Fruit fly (Drosophila melanogaster): ENCODE data around the gene Ced-12.

The Ced-12 gene

DNA sequence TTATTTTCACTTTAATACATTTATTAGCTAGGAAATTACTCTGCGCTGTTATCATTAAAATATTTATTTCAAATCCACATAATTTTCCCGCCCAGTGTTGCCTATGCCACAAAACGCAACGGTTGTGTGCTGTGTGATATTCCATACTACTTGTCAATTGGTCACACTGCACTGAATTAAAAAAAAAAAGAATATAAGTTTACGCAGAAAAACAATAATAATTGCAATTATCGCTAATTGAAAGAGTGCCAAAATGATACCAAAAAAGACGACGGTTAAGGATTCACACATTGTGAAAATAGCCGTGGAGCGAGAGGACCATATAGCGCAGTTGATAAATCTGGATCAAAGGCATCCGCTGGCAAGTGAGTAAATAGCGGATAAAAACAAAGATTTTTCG lies at the start of gene Ced-12:
Gene Ced-12 (plus strand): TSS at position 141 of the 400 bp plus-strand sequence.
- TF ChIP-seq Crg-1 (GFP tag; optimal IDR thresholded peaks at IDR 0.05) (no peak), bab1 (GFP tag; optimal IDR thresholded peaks at IDR 0.05) (peak; percentile 26), ovo (GFP tag; optimal IDR thresholded peaks at IDR 0.05) (no peak), toe (GFP tag; optimal IDR thresholded peaks at IDR 0.05) (no peak), cnc (optimal IDR thresholded peaks at IDR 0.05) (no peak), CG7045 (GFP tag; optimal IDR thresholded peaks at IDR 0.05) (no peak), Mnt (GFP tag; optimal IDR thresholded peaks at IDR 0.05) (no peak), cic (GFP tag; optimal IDR thresholded peaks at IDR 0.05) (no peak), CG12768 (GFP tag; optimal IDR thresholded peaks at IDR 0.05) (no peak), CG14711 (tag; optimal IDR thresholded peaks at IDR 0.05) (peak; percentile 10), CG11617 (GFP tag; optimal IDR thresholded peaks at IDR 0.05) (peak; percentile 26), Hr96 (GFP tag; optimal IDR thresholded peaks at IDR 0.05) (no peak), CG5204 (GFP tag; optimal IDR thresholded peaks at IDR 0.05) (no peak), Clk (GFP tag; optimal IDR thresholded peaks at IDR 0.05) (no peak), CG7101 (tag; optimal IDR thresholded peaks at IDR 0.05) (no peak), kay (GFP tag; ENCODE audit: borderline replicate concordance) (no peak), pad (GFP tag; optimal IDR thresholded peaks at IDR 0.05) (no peak), CG33017 (tag; optimal IDR thresholded peaks at IDR 0.05) (no peak), tj (GFP tag; optimal IDR thresholded peaks at IDR 0.05) (no peak), CG1620 (GFP tag; optimal IDR thresholded peaks at IDR 0.05) (no peak)

dm6 chr2L:12048723-12049122 lies 48.9 kb upstream of the Ced-12 start, which contains the start of gene Plzf:
Gene Plzf (minus strand): TSS chr2L:12048918.
- TF ChIP-seq cic (GFP tag; optimal IDR thresholded peaks at IDR 0.05) (no peak), pad (GFP tag; optimal IDR thresholded peaks at IDR 0.05) (no peak), CG11617 (GFP tag; optimal IDR thresholded peaks at IDR 0.05) (no peak), CG12768 (GFP tag; optimal IDR thresholded peaks at IDR 0.05) (no peak), Hr96 (GFP tag; optimal IDR thresholded peaks at IDR 0.05) (no peak), tj (GFP tag; optimal IDR thresholded peaks at IDR 0.05) (no peak), toe (GFP tag; optimal IDR thresholded peaks at IDR 0.05) (no peak), Mnt (GFP tag; optimal IDR thresholded peaks at IDR 0.05) (no peak), bab1 (GFP tag; optimal IDR thresholded peaks at IDR 0.05) (no peak), CG5204 (GFP tag; optimal IDR thresholded peaks at IDR 0.05) (no peak), kay (GFP tag; ENCODE audit: borderline replicate concordance) (no peak), CG14711 (tag; optimal IDR thresholded peaks at IDR 0.05) (no peak), CG7045 (GFP tag; optimal IDR thresholded peaks at IDR 0.05) (no peak), CG33017 (tag; optimal IDR thresholded peaks at IDR 0.05) (no peak), cnc (optimal IDR thresholded peaks at IDR 0.05) (no peak), ovo (GFP tag; optimal IDR thresholded peaks at IDR 0.05) (no peak), Crg-1 (GFP tag; optimal IDR thresholded peaks at IDR 0.05) (no peak), CG1620 (GFP tag; optimal IDR thresholded peaks at IDR 0.05) (no peak), CG7101 (tag; optimal IDR thresholded peaks at IDR 0.05) (no peak)

dm6 chr2L:12049133-12049532 lies 48.5 kb upstream of the Ced-12 start, which contains the start of gene PLCXD:
Gene PLCXD (plus strand): TSS chr2L:12049418.
- TF ChIP-seq tj (GFP tag; optimal IDR thresholded peaks at IDR 0.05) (no peak), Crg-1 (GFP tag; optimal IDR thresholded peaks at IDR 0.05) (no peak), CG7045 (GFP tag; optimal IDR thresholded peaks at IDR 0.05) (no peak), cnc (optimal IDR thresholded peaks at IDR 0.05) (no peak), kay (GFP tag; ENCODE audit: borderline replicate concordance) (no peak), CG14711 (tag; optimal IDR thresholded peaks at IDR 0.05) (no peak), CG7101 (tag; optimal IDR thresholded peaks at IDR 0.05) (no peak), CG1620 (GFP tag; optimal IDR thresholded peaks at IDR 0.05) (no peak), CG33017 (tag; optimal IDR thresholded peaks at IDR 0.05) (no peak), Mnt (GFP tag; optimal IDR thresholded peaks at IDR 0.05) (no peak), CG11617 (GFP tag; optimal IDR thresholded peaks at IDR 0.05) (no peak), ovo (GFP tag; optimal IDR thresholded peaks at IDR 0.05) (no peak), CG12768 (GFP tag; optimal IDR thresholded peaks at IDR 0.05) (no peak), CG5204 (GFP tag; optimal IDR thresholded peaks at IDR 0.05) (no peak), toe (GFP tag; optimal IDR thresholded peaks at IDR 0.05) (no peak), pad (GFP tag; optimal IDR thresholded peaks at IDR 0.05) (no peak), Clk (GFP tag; optimal IDR thresholded peaks at IDR 0.05) (no peak), Hr96 (GFP tag; optimal IDR thresholded peaks at IDR 0.05) (no peak)

- no peak for TF ChIP-seq toe (GFP tag; optimal IDR thresholded peaks at IDR 0.05)
- no peak for TF ChIP-seq Crg-1 (GFP tag; optimal IDR thresholded peaks at IDR 0.05)
- no peak for TF ChIP-seq CG12768 (GFP tag; optimal IDR thresholded peaks at IDR 0.05)
- no peak for TF ChIP-seq ovo (GFP tag; optimal IDR thresholded peaks at IDR 0.05)
- no peak for TF ChIP-seq pad (GFP tag; optimal IDR thresholded peaks at IDR 0.05)
- no peak for TF ChIP-seq CG7101 (tag; optimal IDR thresholded peaks at IDR 0.05)
- no peak for TF ChIP-seq CG5204 (GFP tag; optimal IDR thresholded peaks at IDR 0.05)
- no peak for TF ChIP-seq CG14711 (tag; optimal IDR thresholded peaks at IDR 0.05)
- no peak for TF ChIP-seq CG33017 (tag; optimal IDR thresholded peaks at IDR 0.05)
- no peak for TF ChIP-seq Clk (GFP tag; optimal IDR thresholded peaks at IDR 0.05)
- no peak for TF ChIP-seq CG11617 (GFP tag; optimal IDR thresholded peaks at IDR 0.05)
- TF ChIP-seq Mnt (GFP tag; optimal IDR thresholded peaks at IDR 0.05) = no peak
- TF ChIP-seq bab1 (GFP tag; optimal IDR thresholded peaks at IDR 0.05) = no peak
Measured at dm6 chr2L:12053365-12053764, 44.3 kb upstream of the Ced-12 start.

dm6 chr2L:12055837-12056388 lies 41.7 kb upstream of the Ced-12 start, which contains the start of the genes JhI-21, RpL7-like and CG34164:
Gene JhI-21 (minus strand): TSS chr2L:12056042.
Gene RpL7-like (plus strand): TSS chr2L:12056326.
Gene CG34164 (plus strand): TSS chr2L:12056348.
- no peak for TF ChIP-seq Hr96 (GFP tag; optimal IDR thresholded peaks at IDR 0.05)
- no peak for TF ChIP-seq toe (GFP tag; optimal IDR thresholded peaks at IDR 0.05)
- TF ChIP-seq Mnt (GFP tag; optimal IDR thresholded peaks at IDR 0.05) = peak; percentile 87
- TF ChIP-seq tj (GFP tag; optimal IDR thresholded peaks at IDR 0.05) = peak; percentile 57
- peak; percentile 4 for TF ChIP-seq CG12768 (GFP tag; optimal IDR thresholded peaks at IDR 0.05)
- no peak for TF ChIP-seq CG1620 (GFP tag; optimal IDR thresholded peaks at IDR 0.05)

- TF ChIP-seq cic (GFP tag; optimal IDR thresholded peaks at IDR 0.05) (no peak), CG1620 (GFP tag; optimal IDR thresholded peaks at IDR 0.05) (no peak), pad (GFP tag; optimal IDR thresholded peaks at IDR 0.05) (no peak), CG11617 (GFP tag; optimal IDR thresholded peaks at IDR 0.05) (peak; percentile 20), bab1 (GFP tag; optimal IDR thresholded peaks at IDR 0.05) (peak; percentile 47), CG7101 (tag; optimal IDR thresholded peaks at IDR 0.05) (peak; percentile 13), tj (GFP tag; optimal IDR thresholded peaks at IDR 0.05) (no peak), CG14711 (tag; optimal IDR thresholded peaks at IDR 0.05) (peak; percentile 29)
Measured at dm6 chr2L:12063035-12063434, 34.6 kb upstream of the Ced-12 start, which contains the start of gene Rab3-GAP. Gene Rab3-GAP (minus strand): TSS chr2L:12063184.

All from whole organism, adult.